Fruit fly (Drosophila melanogaster): Measurements from ENCODE around the gene Toll-9.
A peak's percentile ranks its signal among the peaks of the same experiment; 100 is the strongest.

DNA sequence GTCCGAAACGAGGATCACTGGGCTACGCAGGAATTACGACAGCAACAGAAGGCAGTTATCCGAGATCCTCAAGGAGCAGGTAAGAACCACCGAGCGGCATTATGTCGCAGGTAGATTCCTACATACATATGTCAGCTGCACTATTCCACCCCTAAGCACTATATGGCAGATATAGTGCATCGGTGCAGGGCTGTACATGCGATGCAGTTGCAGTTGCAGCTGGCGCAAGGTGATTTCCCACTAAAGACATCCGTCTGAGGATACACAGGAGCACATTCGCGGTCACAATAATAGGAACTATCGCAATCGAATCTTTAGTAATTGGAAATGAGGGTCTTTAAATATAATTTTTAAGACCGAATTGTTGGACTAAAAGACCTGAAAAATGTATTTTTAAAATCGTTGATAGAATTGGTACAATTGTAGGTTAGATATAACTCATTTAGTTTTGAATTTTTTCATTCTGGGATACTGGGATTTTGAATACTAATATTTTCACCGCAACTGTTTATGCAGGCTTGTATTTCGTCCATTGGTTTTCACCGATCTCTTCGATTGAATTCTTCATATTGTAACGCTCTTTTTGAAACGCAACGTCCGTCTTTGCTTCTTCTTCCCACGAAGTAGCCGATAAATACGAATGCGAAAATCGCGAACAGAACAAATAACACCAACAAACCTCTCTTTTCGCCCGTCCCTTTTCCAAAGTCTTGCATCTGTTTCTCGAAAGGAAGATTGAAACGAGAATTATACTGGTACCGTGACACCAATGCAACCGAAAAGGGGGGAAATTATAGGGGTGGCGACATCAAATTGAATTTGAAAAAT lies 36.4 kb upstream of the Toll-9 start:
- no peak for TF ChIP-seq Myc (optimal IDR thresholded peaks at IDR 0.05)
- no peak for TF ChIP-seq insv (optimal IDR thresholded peaks at IDR 0.05)
- TF ChIP-seq ttk (optimal IDR thresholded peaks at IDR 0.05), result no peak
- TF ChIP-seq psq (optimal IDR thresholded peaks at IDR 0.05), result peak; percentile 83
- no peak for TF ChIP-seq h (optimal IDR thresholded peaks at IDR 0.05)
- TF ChIP-seq Sin3A (optimal IDR thresholded peaks at IDR 0.05), result no peak

Data from Kc167 (cell line).